Fruit fly (Drosophila melanogaster): ENCODE measurements around the gene CG44001.

Gene CG44001

dm6 chr2L:5043495-5044146 is 551 bp downstream of the CG44001 start (continued):
- TF ChIP-seq Sox14 (GFP tag; optimal IDR thresholded peaks at IDR 0.05) (peak; percentile 61), lz (GFP tag; optimal IDR thresholded peaks at IDR 0.05) (peak; percentile 68), Lpt (GFP tag; optimal IDR thresholded peaks at IDR 0.05) (peak; percentile 78), CG32006 (GFP tag; optimal IDR thresholded peaks at IDR 0.05) (peak; percentile 87), Smox (GFP tag; optimal IDR thresholded peaks at IDR 0.05) (peak; percentile 61), CG10669 (GFP tag; optimal IDR thresholded peaks at IDR 0.05) (peak; percentile 66), CG4318 (GFP tag; optimal IDR thresholded peaks at IDR 0.05) (peak; percentile 76), Hr38 (GFP tag; optimal IDR thresholded peaks at IDR 0.05) (no peak), CG6163 (GFP tag; IDR thresholded peaks at IDR 0.05) (peak; percentile 86), Eip93F (GFP tag; optimal IDR thresholded peaks at IDR 0.05) (peak; percentile 10), CG31627 (GFP tag; optimal IDR thresholded peaks at IDR 0.05) (peak; percentile 73), CG8632 (GFP tag; optimal IDR thresholded peaks at IDR 0.05) (peak; percentile 45), fd85E (GFP tag; optimal IDR thresholded peaks at IDR 0.05) (no peak), net (GFP tag; optimal IDR thresholded peaks at IDR 0.05) (peak; percentile 68), dac (GFP tag; optimal IDR thresholded peaks at IDR 0.05) (peak; percentile 75), OdsH (GFP tag; optimal IDR thresholded peaks at IDR 0.05) (peak; percentile 85), svp (GFP tag) (peak; percentile 85), CG10631 (GFP tag; optimal IDR thresholded peaks at IDR 0.05) (peak; percentile 79), dsx (GFP tag; optimal IDR thresholded peaks at IDR 0.05; ENCODE audit: poor library complexity, severe bottlenecking) (peak; percentile 47), Gug (GFP tag; IDR thresholded peaks at IDR 0.05) (peak; percentile 57), CG6792 (GFP tag; optimal IDR thresholded peaks at IDR 0.05) (peak; percentile 53)

- TF ChIP-seq svp (GFP tag): peak; percentile 40
- peak; percentile 48 for TF ChIP-seq fkh (GFP tag; optimal IDR thresholded peaks at IDR 0.05)
- TF ChIP-seq eg (GFP tag; IDR thresholded peaks at IDR 0.05): peak; percentile 14; the same call in 1 of the 3 replicates
- no peak for TF ChIP-seq CG3919 (GFP tag; optimal IDR thresholded peaks at IDR 0.05)
Observed at dm6 chr2L:5044361-5044891, 1.4 kb downstream of the CG44001 start, which contains the start of gene CG31650. Gene CG31650 (minus strand): TSS chr2L:5044712.

dm6 chr2L:5044892-5045619 is 2.0 kb downstream of the CG44001 start:
- TF ChIP-seq Hr4 (GFP tag; optimal IDR thresholded peaks at IDR 0.05): peak; percentile 63
- TF ChIP-seq Eip78C (GFP tag): peak; percentile 78
- TF ChIP-seq dac (GFP tag; optimal IDR thresholded peaks at IDR 0.05): no peak
- peak; percentile 24 for TF ChIP-seq CG8632 (GFP tag; optimal IDR thresholded peaks at IDR 0.05)
- peak; percentile 29 for TF ChIP-seq CG10669 (GFP tag; optimal IDR thresholded peaks at IDR 0.05)
- no peak for TF ChIP-seq CG7368 (GFP tag; optimal IDR thresholded peaks at IDR 0.05)
- TF ChIP-seq CG15336 (GFP tag; IDR thresholded peaks at IDR 0.05): peak; percentile 49; the same call in 1 of the 2 replicates
- peak; percentile 20 for TF ChIP-seq CG11902 (GFP tag; optimal IDR thresholded peaks at IDR 0.05)
- peak; percentile 2 for TF ChIP-seq CG6854 (GFP tag; optimal IDR thresholded peaks at IDR 0.05)
- peak; percentile 16 for TF ChIP-seq dsx (GFP tag; optimal IDR thresholded peaks at IDR 0.05; ENCODE audit: poor library complexity, severe bottlenecking)
- TF ChIP-seq net (GFP tag; optimal IDR thresholded peaks at IDR 0.05): peak; percentile 28
- peak; percentile 97 for TF ChIP-seq vri (GFP tag; optimal IDR thresholded peaks at IDR 0.05)
- TF ChIP-seq CG6808 (GFP tag; optimal IDR thresholded peaks at IDR 0.05): no peak
- TF ChIP-seq CG8319 (GFP tag; optimal IDR thresholded peaks at IDR 0.05): no peak
- TF ChIP-seq CG3919 (GFP tag; optimal IDR thresholded peaks at IDR 0.05): peak; percentile 53
- peak; percentile 50 for TF ChIP-seq pdm3 (GFP tag; optimal IDR thresholded peaks at IDR 0.05)
- TF ChIP-seq CG31627 (GFP tag; optimal IDR thresholded peaks at IDR 0.05): peak; percentile 40
- TF ChIP-seq CG3032 (tag; optimal IDR thresholded peaks at IDR 0.05): peak; percentile 11
- peak; percentile 14 for TF ChIP-seq fd85E (GFP tag; optimal IDR thresholded peaks at IDR 0.05)
- peak; percentile 56 for TF ChIP-seq CG6276 (GFP tag; optimal IDR thresholded peaks at IDR 0.05)
- peak; percentile 60 for TF ChIP-seq esn (GFP tag; optimal IDR thresholded peaks at IDR 0.05)
- peak; percentile 43 for TF ChIP-seq Eip75B (GFP tag; optimal IDR thresholded peaks at IDR 0.05)
- peak; percentile 87 for TF ChIP-seq svp (GFP tag)
- no peak for TF ChIP-seq fd59A (GFP tag; optimal IDR thresholded peaks at IDR 0.05)
- peak; percentile 33 for TF ChIP-seq Lpt (GFP tag; optimal IDR thresholded peaks at IDR 0.05)
- peak; percentile 79 for TF ChIP-seq eg (GFP tag; IDR thresholded peaks at IDR 0.05)
- TF ChIP-seq CG11294 (GFP tag; IDR thresholded peaks at IDR 0.05): peak; percentile 17; the same call in 1 of the 2 replicates
- peak; percentile 49 for TF ChIP-seq CG4318 (GFP tag; optimal IDR thresholded peaks at IDR 0.05)
- peak; percentile 66 for TF ChIP-seq Sox14 (GFP tag; optimal IDR thresholded peaks at IDR 0.05)
- TF ChIP-seq Sox15 (GFP tag; optimal IDR thresholded peaks at IDR 0.05): no peak
- TF ChIP-seq Smox (GFP tag; optimal IDR thresholded peaks at IDR 0.05): peak; percentile 46
- peak; percentile 15 for TF ChIP-seq Ets21C (GFP tag; optimal IDR thresholded peaks at IDR 0.05)
- peak; percentile 20 for TF ChIP-seq CG1621 (tag; optimal IDR thresholded peaks at IDR 0.05)
- peak; percentile 38 for TF ChIP-seq fkh (GFP tag; optimal IDR thresholded peaks at IDR 0.05)

Data from whole organism, prepupa.